Worm (Caenorhabditis elegans) whole organism, young adult: ENCODE results near the gene srd-8.
"Not testable (repeated sequence)": the region's sequence is repeated elsewhere in the genome, so short reads cannot be mapped to it uniquely, and the experiment has no call there.

Source experiments
- F55B11.4 ChIP-seq: sonication (generic microtip); optimal IDR thresholded peaks from 2 replicates; lab custom pipeline; 2016; ENCODE audit warnings: missing compliant biosample characterization, missing genetic modification characterization, borderline replicate concordance; ENCODE audit not compliant: insufficient read depth
- Y67H2A.10 ChIP-seq: fragments of 200-800 bp; sonication (Bioruptor generic); conservative IDR thresholded peaks from 2 replicates; pipeline ENCODE4 v1.3.6; 2022; ENCODE audit warnings: missing genetic modification reagents, missing genetic modification characterization, missing compliant biosample characterization
- ama-1 ChIP-seq, 3 experiments: fragments of 150-350 bp in 1 of 3; sonication (generic microtip) in 2 of 3; optimal IDR thresholded peaks; 2 replicates each; lab custom pipeline; 2014 to 2018; ENCODE audit warnings: missing biosample characterization in 2 of 3, missing genetic modification characterization in 2 of 3, missing genetic modification reagents in 2 of 3
- ccch-3 ChIP-seq: fragments of 200-800 bp; sonication (Bioruptor generic); optimal IDR thresholded peaks from 2 replicates; lab custom pipeline; 2018; ENCODE audit warnings: mild to moderate bottlenecking, missing genetic modification characterization, missing compliant biosample characterization
- egl-44 ChIP-seq: fragments of 200-800 bp; sonication (Bioruptor generic); IDR thresholded peaks from 2 replicates; pipeline ENCODE4 v1.3.6; 2022; ENCODE audit warnings: missing genetic modification reagents, missing genetic modification characterization, missing compliant biosample characterization
- egrh-3 ChIP-seq: fragments of 200-800 bp; sonication (Bioruptor generic); IDR thresholded peaks from 2 replicates; pipeline ENCODE4 v1.3.6; 2022; ENCODE audit warnings: missing genetic modification reagents, missing genetic modification characterization, missing compliant biosample characterization
- mes-4 ChIP-seq: sonication (generic microtip); optimal IDR thresholded peaks from 2 replicates; lab custom pipeline; 2016; ENCODE audit warnings: missing genotype, missing genetic modification characterization, missing compliant biosample characterization
- sea-2 ChIP-seq: fragments of 200-800 bp; sonication (Bioruptor generic); IDR thresholded peaks from 2 replicates; pipeline ENCODE4 v1.3.6; 2022; ENCODE audit warnings: missing genetic modification characterization, missing compliant biosample characterization
- snpc-4 ChIP-seq, 5 experiments: fragments of 150-350 bp in 1 of 5; sonication (generic microtip) in 4 of 5; optimal IDR thresholded peaks; 2 replicates each; lab custom pipeline; 2014 to 2018; ENCODE audit warnings: missing genetic modification characterization in 5 of 5, missing biosample characterization in 3 of 5, antibody characterized with exemption in 2 of 5, mild to moderate bottlenecking in 2 of 5, missing compliant biosample characterization in 2 of 5, missing genotype in 2 of 5, moderate library complexity in 2 of 5, missing genetic modification reagents in 1 of 5
- tlf-1 ChIP-seq: fragments of 200-800 bp; sonication (Bioruptor generic); optimal IDR thresholded peaks from 2 replicates; lab custom pipeline; 2018; ENCODE audit warnings: mild to moderate bottlenecking, missing genetic modification characterization, missing compliant biosample characterization
- unc-130 ChIP-seq: sonication (generic microtip); optimal IDR thresholded peaks from 2 replicates; lab custom pipeline; 2016; ENCODE audit warnings: missing genetic modification reagents, missing genetic modification characterization, missing compliant biosample characterization
- ztf-18 ChIP-seq: sonication (generic microtip); optimal IDR thresholded peaks from 2 replicates; lab custom pipeline; 2016; ENCODE audit warnings: missing genotype, mild to moderate bottlenecking, missing genetic modification characterization, missing compliant biosample characterization
- ztf-3 ChIP-seq: fragments of 200-800 bp; sonication (Bioruptor generic); optimal IDR thresholded peaks from 2 replicates; lab custom pipeline; 2018; ENCODE audit warnings: mild to moderate bottlenecking, missing genetic modification characterization, missing compliant biosample characterization

DNA sequence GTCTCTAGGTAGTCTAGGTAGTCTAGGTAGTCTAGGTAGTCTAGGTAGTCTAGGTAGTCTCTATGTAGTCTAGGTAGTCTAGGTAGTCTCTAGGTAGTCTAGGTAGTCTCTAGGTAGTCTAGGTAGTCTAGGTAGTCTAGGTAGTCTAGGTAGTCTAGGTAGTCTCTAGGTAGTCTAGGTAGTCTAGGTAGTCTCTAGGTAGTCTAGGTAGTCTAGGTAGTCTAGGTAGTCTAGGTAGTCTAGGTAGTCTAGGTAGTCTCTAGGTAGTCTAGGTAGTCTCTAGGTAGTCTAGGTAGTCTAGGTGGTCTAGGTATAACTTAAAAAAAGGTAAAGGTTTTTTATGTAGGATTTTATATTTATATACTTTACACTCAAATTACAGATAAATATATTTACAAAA is 45.8 kb upstream of the srd-8 start:
- not testable (repeated sequence) for TF ChIP-seq Y67H2A.10 (GFP tag; lab: Robert Waterston, UW); unc-130 (GFP tag; lab: Kevin White, UChicago); F55B11.4; ccch-3 (GFP tag; lab: Kevin White, UChicago); ama-1 (optimal IDR thresholded peaks at IDR 0.05; lab: Kevin White, UChicago); ama-1 (GFP tag; optimal IDR thresholded peaks at IDR 0.05; lab: Kevin White, UChicago); sea-2 (GFP tag; lab: Robert Waterston, UW); ztf-3 (GFP tag; lab: Kevin White, UChicago); tlf-1 (GFP tag; lab: Kevin White, UChicago); mes-4 (tag; lab: Kevin White, UChicago); egrh-3 (GFP tag; lab: Robert Waterston, UW); ztf-18; egl-44; snpc-4 (GFP tag; optimal IDR thresholded peaks at IDR 0.05; lab: Kevin White, UChicago); snpc-4 (tag; optimal IDR thresholded peaks at IDR 0.05; lab: Kevin White, UChicago)
